Worm (Caenorhabditis elegans): ENCODE data around the gene B0348.2.

DNA sequence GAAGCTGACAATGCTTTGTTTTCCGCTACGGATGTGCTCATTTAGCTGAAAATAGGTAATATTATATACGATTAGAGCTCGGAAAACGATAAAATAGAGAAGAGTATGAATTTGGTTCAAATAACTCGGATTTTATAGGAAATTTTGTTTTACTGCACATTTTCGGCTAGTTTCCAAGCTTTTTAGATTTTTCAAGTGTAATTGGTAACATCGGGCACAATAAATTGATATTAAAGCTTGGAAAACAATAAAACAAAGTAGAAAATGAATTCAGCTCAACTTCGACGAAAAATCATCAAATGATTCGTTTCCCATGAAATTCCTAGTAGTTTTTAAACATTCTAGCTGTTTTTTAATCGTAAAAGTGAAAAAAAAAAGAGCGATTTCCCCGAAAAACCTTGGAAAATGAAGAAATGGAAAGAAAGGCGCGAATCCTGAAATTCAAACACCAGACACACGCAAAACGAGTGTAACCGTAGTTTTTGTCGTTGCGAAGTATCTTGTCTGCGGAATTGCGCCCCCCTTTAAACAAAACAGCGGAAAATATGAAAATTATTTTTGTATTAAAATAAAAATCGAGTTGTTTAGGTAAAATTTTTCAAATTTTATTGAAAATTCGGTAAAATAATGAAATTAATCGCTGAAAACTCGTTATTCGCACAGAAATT lies 37.2 kb upstream of the B0348.2 start, which contains the start of gene ife-3:
- TF ChIP-seq fos-1 (tag; optimal IDR thresholded peaks at IDR 0.05), result no peak
- TF ChIP-seq mdl-1 (tag; optimal IDR thresholded peaks at IDR 0.05), result no peak
- TF ChIP-seq unc-39 (tag; optimal IDR thresholded peaks at IDR 0.05), result no peak
- no peak for TF ChIP-seq unc-62 (GFP tag; optimal IDR thresholded peaks at IDR 0.05)
- TF ChIP-seq lin-11 (tag; optimal IDR thresholded peaks at IDR 0.05), result no peak
- TF ChIP-seq elt-1 (tag; optimal IDR thresholded peaks at IDR 0.05), result no peak
- TF ChIP-seq nhr-77 (tag; optimal IDR thresholded peaks at IDR 0.05), result no peak
- TF ChIP-seq Y55F3AM.14 (GFP tag; optimal IDR thresholded peaks at IDR 0.05), result no peak
- TF ChIP-seq egl-27 (tag; optimal IDR thresholded peaks at IDR 0.05), result no peak
